Worm (Caenorhabditis elegans): ENCODE data around the gene hrg-3.

The hrg-3 gene

DNA sequence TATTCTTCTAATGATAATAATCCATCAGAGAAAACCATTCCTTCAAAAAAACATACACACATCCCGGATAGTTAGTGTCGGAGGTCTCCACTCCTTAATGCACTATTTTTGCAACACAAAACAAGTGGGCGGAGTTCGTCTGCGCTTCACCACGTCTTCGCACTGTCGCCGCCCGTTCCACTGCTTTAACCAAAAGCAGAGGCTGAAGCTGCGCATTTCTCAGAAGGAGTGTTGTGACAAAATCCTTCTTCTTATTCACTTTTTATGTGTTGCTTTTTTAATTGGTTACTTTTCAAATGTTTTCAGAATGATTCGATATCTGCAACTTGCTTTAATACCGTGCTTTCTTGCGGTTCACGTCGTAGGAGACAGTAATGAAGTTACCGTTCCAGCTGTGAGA, 11.3 kb upstream of the hrg-3 start, which contains the start of gene F58E6.13:
TSS of gene F58E6.13 (plus strand) at position 301 of the 400 bp plus-strand sequence.
- TF ChIP-seq tab-1 (GFP tag; IDR thresholded peaks at IDR 0.05) (no peak), klf-2 (GFP tag; conservative IDR thresholded peaks at IDR 0.05) (no peak), ref-1 (GFP tag; conservative IDR thresholded peaks at IDR 0.05) (no peak), cog-1 (tag; optimal IDR thresholded peaks at IDR 0.05) (no peak), ztf-23 (GFP tag; IDR thresholded peaks at IDR 0.05) (no peak), T22C8.4 (GFP tag; IDR thresholded peaks at IDR 0.05) (no peak), ztf-29 (GFP tag; IDR thresholded peaks at IDR 0.05) (no peak), med-1 (GFP tag; optimal IDR thresholded peaks at IDR 0.05; ENCODE audit: insufficient read depth) (no peak), flt-1 (GFP tag; IDR thresholded peaks at IDR 0.05) (no peak)

DNA sequence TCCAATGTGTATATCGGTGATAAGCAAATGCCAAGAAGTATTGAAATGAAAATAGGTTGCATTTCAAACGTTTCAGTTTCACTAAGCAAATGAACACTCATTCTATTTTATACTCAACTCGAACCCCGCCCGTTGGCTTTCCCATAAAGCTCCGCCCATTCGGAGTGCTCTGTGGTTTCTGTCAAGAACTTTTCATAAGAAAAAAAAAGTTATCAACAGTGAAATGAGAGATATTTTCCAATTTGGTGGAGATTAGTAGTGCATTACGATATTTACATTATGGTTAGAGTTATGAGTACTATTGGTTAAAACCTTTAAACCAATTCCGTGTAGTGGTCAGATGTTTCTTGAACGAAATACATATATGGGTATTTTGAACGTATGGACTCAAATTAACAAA, 6.0 kb upstream of the hrg-3 start, which contains the start of gene F58E6.4:
TSS of gene F58E6.4 (minus strand) at position 101 of the 400 bp plus-strand sequence.
- TF ChIP-seq ztf-23 (GFP tag; IDR thresholded peaks at IDR 0.05), result no peak
- no peak for TF ChIP-seq T22C8.4 (GFP tag; IDR thresholded peaks at IDR 0.05)
- TF ChIP-seq cog-1 (tag; optimal IDR thresholded peaks at IDR 0.05), result no peak
- TF ChIP-seq klf-2 (GFP tag; conservative IDR thresholded peaks at IDR 0.05), result no peak
- TF ChIP-seq tab-1 (GFP tag; IDR thresholded peaks at IDR 0.05), result no peak
- no peak for TF ChIP-seq ref-1 (GFP tag; conservative IDR thresholded peaks at IDR 0.05)

DNA sequence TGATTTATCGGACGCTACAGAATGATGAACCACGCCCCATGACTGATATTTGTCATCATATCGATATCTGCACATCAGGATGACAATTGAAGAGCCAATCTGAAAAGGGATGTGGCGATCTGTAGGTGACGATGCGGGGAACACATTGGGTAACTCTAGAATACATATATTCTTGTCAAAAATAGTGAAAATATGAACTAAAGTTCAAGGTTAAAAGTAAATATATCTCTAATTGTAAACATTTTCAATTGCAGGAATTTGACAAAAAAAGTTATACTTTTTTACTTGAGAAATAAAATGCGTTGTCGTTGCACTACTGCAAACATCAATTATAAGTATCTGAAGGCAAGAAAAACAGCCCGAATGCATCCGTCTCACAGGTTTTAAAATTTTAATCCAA, 3.4 kb upstream of the hrg-3 start, which contains the start of gene F58E6.6:
TSS of gene F58E6.6 (minus strand) at position 101 of the 400 bp plus-strand sequence.
- TF ChIP-seq cog-1 (tag; optimal IDR thresholded peaks at IDR 0.05), result no peak

DNA sequence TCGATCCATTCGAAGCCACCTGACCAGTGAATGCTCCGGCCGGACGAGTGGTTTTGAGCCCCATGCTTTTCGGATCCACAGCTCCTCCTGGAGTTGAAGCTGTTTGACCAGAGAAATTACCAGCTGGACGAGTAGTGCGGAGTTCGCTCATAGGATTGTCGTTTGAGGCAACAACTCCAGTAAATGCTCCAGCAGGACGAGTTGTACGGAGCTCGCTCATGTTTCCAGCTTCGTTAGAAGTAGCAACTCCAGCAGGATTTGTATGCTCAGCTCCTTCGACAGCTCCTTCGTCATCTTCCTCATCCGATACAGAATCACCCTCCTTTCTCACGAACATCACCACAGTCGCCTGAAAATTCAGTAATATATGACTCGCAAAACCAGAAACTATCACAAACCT, 2.7 kb upstream of the hrg-3 start:
- TF ChIP-seq T22C8.4 (GFP tag; IDR thresholded peaks at IDR 0.05) (no peak), ref-1 (GFP tag; conservative IDR thresholded peaks at IDR 0.05) (no peak), tab-1 (GFP tag; IDR thresholded peaks at IDR 0.05) (no peak), med-1 (GFP tag; optimal IDR thresholded peaks at IDR 0.05; ENCODE audit: insufficient read depth) (no peak), flt-1 (GFP tag; IDR thresholded peaks at IDR 0.05) (no peak), cog-1 (tag; optimal IDR thresholded peaks at IDR 0.05) (no peak), ztf-23 (GFP tag; IDR thresholded peaks at IDR 0.05) (no peak), klf-2 (GFP tag; conservative IDR thresholded peaks at IDR 0.05) (no peak), ztf-29 (GFP tag; IDR thresholded peaks at IDR 0.05) (no peak)

DNA sequence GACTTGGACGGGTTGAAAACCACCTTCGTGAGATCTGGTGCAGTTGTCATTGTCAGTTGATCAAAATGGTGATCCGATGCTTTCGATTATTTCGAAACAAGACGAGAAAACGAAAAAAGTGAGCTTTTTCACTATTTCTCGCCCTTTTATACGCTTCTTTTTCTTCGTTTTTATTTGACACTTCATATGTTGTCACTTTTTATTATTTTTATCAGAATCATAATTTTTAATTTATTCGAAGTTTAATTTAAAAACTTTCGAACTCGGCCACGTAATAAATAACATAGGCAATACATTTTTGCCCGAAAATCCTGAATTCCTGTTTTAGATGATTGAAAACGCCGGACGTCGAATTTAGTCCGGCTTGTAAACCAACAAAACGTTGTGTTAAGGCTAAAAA, 1.8 kb upstream of the hrg-3 start, which contains the start of gene F58E6.5:
TSS of gene F58E6.5 (minus strand) at position 101 of the 400 bp plus-strand sequence.
- TF ChIP-seq ztf-23 (GFP tag; IDR thresholded peaks at IDR 0.05) (no peak), klf-2 (GFP tag; conservative IDR thresholded peaks at IDR 0.05) (no peak), flt-1 (GFP tag; IDR thresholded peaks at IDR 0.05) (no peak), ref-1 (GFP tag; conservative IDR thresholded peaks at IDR 0.05) (no peak), cog-1 (tag; optimal IDR thresholded peaks at IDR 0.05) (no peak), tab-1 (GFP tag; IDR thresholded peaks at IDR 0.05) (no peak)

DNA sequence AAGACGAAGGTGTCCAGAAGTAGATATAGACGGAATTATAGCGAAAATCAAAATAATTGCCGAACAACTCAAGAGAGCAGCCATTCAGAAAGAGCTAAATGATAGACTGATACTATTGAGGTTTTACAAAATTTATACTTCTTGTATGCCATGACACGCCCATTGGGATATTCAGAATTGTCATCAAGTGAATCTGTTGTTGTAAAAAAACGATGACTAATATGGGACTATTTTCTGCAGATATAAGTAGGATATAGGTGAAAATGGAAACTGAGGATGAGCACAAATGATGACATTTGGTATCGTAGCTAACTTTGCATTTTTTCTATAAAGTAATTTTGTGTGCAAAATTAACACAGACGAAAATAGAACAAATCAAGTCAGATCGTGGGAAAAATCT, 543 bp upstream of the hrg-3 start, which contains the start of gene F58E6.8:
TSS of gene F58E6.8 (minus strand) at position 101 of the 400 bp plus-strand sequence.
- TF ChIP-seq ztf-23 (GFP tag; IDR thresholded peaks at IDR 0.05) (no peak), ztf-29 (GFP tag; IDR thresholded peaks at IDR 0.05) (no peak), ref-1 (GFP tag; conservative IDR thresholded peaks at IDR 0.05) (no peak), med-1 (GFP tag; optimal IDR thresholded peaks at IDR 0.05; ENCODE audit: insufficient read depth) (no peak), cog-1 (tag; optimal IDR thresholded peaks at IDR 0.05) (no peak), klf-2 (GFP tag; conservative IDR thresholded peaks at IDR 0.05) (no peak), tab-1 (GFP tag; IDR thresholded peaks at IDR 0.05) (no peak), T22C8.4 (GFP tag; IDR thresholded peaks at IDR 0.05) (no peak), flt-1 (GFP tag; IDR thresholded peaks at IDR 0.05) (no peak)

DNA sequence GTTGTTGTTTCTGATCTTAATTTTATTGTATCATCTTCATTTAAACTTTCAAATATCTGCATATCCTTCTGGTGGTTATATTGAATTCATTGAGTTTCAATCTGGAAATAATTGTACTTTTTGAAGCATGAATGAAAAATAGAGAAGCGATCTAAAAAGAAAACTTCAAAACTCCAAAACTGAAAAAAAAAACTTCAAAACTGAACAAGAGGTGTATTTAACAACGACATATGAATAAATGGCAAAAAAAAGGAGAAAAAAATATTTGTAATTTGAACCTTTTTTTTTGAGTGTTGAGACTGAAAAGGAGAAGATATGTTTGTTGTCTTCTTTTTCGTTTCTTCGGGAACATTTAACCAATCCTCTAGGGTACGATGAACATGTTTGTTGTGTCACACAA, 1.6 kb downstream of the hrg-3 start, which contains the start of gene F58E6.11:
TSS of gene F58E6.11 (minus strand) at position 101 of the 400 bp plus-strand sequence.
- no peak for TF ChIP-seq cog-1 (tag; optimal IDR thresholded peaks at IDR 0.05)

DNA sequence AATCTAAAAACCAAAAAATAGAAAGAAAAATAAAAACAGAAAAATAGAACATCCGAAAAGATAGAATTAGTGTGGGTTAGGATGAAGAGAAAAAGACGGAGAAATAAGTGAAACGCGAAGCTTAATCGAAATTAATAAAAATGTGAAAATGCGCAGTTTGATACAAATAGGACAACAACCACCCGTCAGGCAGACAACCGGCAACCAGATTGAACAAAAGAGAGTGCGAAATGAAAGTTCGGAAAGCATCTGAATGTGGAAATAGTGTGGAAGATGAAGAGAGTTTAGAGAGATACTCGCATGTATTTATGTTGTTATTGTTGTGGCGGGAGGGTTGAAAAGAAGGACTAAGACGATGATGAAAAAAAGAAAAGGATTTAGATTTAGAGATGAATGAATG, 2.2 kb downstream of the hrg-3 start:
- TF ChIP-seq ztf-29 (GFP tag; IDR thresholded peaks at IDR 0.05), result no peak
- TF ChIP-seq ztf-23 (GFP tag; IDR thresholded peaks at IDR 0.05), result no peak
- no peak for TF ChIP-seq flt-1 (GFP tag; IDR thresholded peaks at IDR 0.05)
- no peak for TF ChIP-seq klf-2 (GFP tag; conservative IDR thresholded peaks at IDR 0.05)
- no peak for TF ChIP-seq tab-1 (GFP tag; IDR thresholded peaks at IDR 0.05)
- no peak for TF ChIP-seq ref-1 (GFP tag; conservative IDR thresholded peaks at IDR 0.05)
- no peak for TF ChIP-seq T22C8.4 (GFP tag; IDR thresholded peaks at IDR 0.05)
- no peak for TF ChIP-seq med-1 (GFP tag; optimal IDR thresholded peaks at IDR 0.05; ENCODE audit: insufficient read depth)
- no peak for TF ChIP-seq cog-1 (tag; optimal IDR thresholded peaks at IDR 0.05)

DNA sequence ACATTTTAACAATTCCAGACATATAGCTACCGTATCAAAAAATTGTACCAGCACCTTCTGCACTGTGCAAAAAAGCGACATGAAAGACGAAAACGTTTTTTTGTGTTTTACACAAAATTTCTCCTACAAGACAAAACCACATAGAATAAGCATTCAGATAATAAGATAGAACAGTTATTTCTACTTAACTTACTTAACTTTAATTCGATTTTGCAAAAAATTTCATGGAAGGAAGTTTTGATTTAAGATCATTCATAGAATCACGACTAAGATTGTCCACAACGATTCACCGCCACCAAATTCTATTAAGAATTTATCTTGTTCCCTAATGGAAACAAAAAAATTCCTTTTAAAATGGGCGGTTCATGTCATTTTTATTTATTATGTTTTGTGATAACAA, 7.5 kb downstream of the hrg-3 start:
- TF ChIP-seq tab-1 (GFP tag; IDR thresholded peaks at IDR 0.05) (no peak), flt-1 (GFP tag; IDR thresholded peaks at IDR 0.05) (no peak), ref-1 (GFP tag; conservative IDR thresholded peaks at IDR 0.05) (no peak), ztf-23 (GFP tag; IDR thresholded peaks at IDR 0.05) (no peak), T22C8.4 (GFP tag; IDR thresholded peaks at IDR 0.05) (no peak), cog-1 (tag; optimal IDR thresholded peaks at IDR 0.05) (no peak), ztf-29 (GFP tag; IDR thresholded peaks at IDR 0.05) (no peak), med-1 (GFP tag; optimal IDR thresholded peaks at IDR 0.05; ENCODE audit: insufficient read depth) (no peak), klf-2 (GFP tag; conservative IDR thresholded peaks at IDR 0.05) (no peak)

DNA sequence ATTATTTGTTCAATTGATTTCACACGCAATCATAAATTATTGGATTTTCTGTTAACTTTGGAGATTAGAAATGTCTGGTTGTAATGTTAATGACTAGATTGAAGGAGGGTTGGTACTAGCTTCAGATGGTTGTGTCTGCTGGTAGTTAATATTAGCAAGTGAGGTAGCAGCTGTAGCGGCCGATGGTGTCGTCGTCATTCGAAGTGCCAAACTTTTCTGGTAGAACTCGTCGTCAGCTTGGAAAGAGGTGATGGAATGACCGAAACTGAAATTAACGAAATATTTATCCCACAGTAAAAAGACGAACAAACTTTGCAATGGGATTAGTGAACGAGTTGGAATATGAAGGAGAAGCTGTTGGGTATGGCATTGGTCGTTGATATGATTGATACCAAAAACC, 8.3 kb downstream of the hrg-3 start:
- TF ChIP-seq klf-2 (GFP tag; conservative IDR thresholded peaks at IDR 0.05), result no peak
- TF ChIP-seq ztf-29 (GFP tag; IDR thresholded peaks at IDR 0.05), result no peak
- TF ChIP-seq med-1 (GFP tag; optimal IDR thresholded peaks at IDR 0.05; ENCODE audit: insufficient read depth), result no peak
- TF ChIP-seq T22C8.4 (GFP tag; IDR thresholded peaks at IDR 0.05), result no peak
- TF ChIP-seq ztf-23 (GFP tag; IDR thresholded peaks at IDR 0.05), result no peak
- TF ChIP-seq flt-1 (GFP tag; IDR thresholded peaks at IDR 0.05), result no peak
- TF ChIP-seq tab-1 (GFP tag; IDR thresholded peaks at IDR 0.05), result no peak
